Fruit fly (Drosophila melanogaster) whole organism, embryonic: ENCODE results near the gene CG4586.

Experiments used
- Atf-2 ChIP-seq: fragments of 200-800 bp; sonication (Bioruptor generic); optimal IDR thresholded peaks from 2 replicates; lab custom pipeline; 2016; ENCODE audit warnings: missing biosample characterization, missing genetic modification characterization
- B-H1 ChIP-seq: fragments of 200-800 bp; sonication (Bioruptor generic); IDR thresholded peaks from 3 replicates; pipeline ENCODE4 v1.3.6; 2022; ENCODE audit warnings: missing biosample characterization, missing genetic modification characterization
- CG10209 ChIP-seq: fragments of 200-800 bp; sonication (Bioruptor generic); optimal IDR thresholded peaks from 3 replicates; lab custom pipeline; 2017; ENCODE audit warnings: missing biosample characterization, mild to moderate bottlenecking, missing genetic modification characterization, missing genetic modification reagents
- CG10321 ChIP-seq: fragments of 200-800 bp; sonication (Bioruptor generic); IDR thresholded peaks from 2 replicates; pipeline ENCODE4 v1.3.6; 2022; ENCODE audit warnings: missing biosample characterization, missing genetic modification characterization
- CG10366 ChIP-seq: fragments of 200-800 bp; sonication (Bioruptor generic); IDR thresholded peaks from 2 replicates; pipeline ENCODE4 v1.3.6; 2022; ENCODE audit warnings: missing biosample characterization, missing genetic modification characterization
- CG10979 ChIP-seq: fragments of 200-800 bp; sonication (Bioruptor generic); optimal IDR thresholded peaks from 2 replicates; lab custom pipeline; 2018; ENCODE audit warnings: missing biosample characterization, mild to moderate bottlenecking, missing genetic modification characterization, moderate library complexity
- CG11723 ChIP-seq: fragments of 200-800 bp; sonication (Bioruptor generic); optimal IDR thresholded peaks from 2 replicates; lab custom pipeline; 2017; ENCODE audit warnings: missing biosample characterization, mild to moderate bottlenecking, missing genetic modification characterization
- CG14014 ChIP-seq: fragments of 200-800 bp; sonication (Bioruptor generic); IDR thresholded peaks from 2 replicates; pipeline ENCODE4 v1.3.6; 2022; ENCODE audit warnings: missing biosample characterization, missing genetic modification characterization
- CG14441 ChIP-seq: fragments of 200-800 bp; sonication (Bioruptor generic); IDR thresholded peaks from 2 replicates; pipeline ENCODE4 v1.3.6; 2022; ENCODE audit warnings: missing biosample characterization, missing genetic modification characterization
- CG17186 ChIP-seq: fragments of 200-800 bp; sonication (Bioruptor generic); optimal IDR thresholded peaks from 3 replicates; lab custom pipeline; 2017; ENCODE audit warnings: missing biosample characterization, missing genetic modification reagents, missing genetic modification characterization
- CG17612 ChIP-seq: fragments of 200-800 bp; sonication (Bioruptor generic); IDR thresholded peaks from 2 replicates; pipeline ENCODE4 v1.3.6; 2022; ENCODE audit warnings: missing biosample characterization, missing genetic modification characterization
- CG18011 ChIP-seq: fragments of 200-800 bp; sonication (Bioruptor generic); optimal IDR thresholded peaks from 2 replicates; lab custom pipeline; 2017; ENCODE audit warnings: missing biosample characterization, missing genetic modification characterization, mild to moderate bottlenecking, moderate library complexity, missing genotype
- CG2712 ChIP-seq: fragments of 200-800 bp; optimal IDR thresholded peaks from 3 replicates; lab custom pipeline; 2019; ENCODE audit warnings: missing biosample characterization, mild to moderate bottlenecking, missing genetic modification characterization, moderate library complexity
- CG31365 ChIP-seq: fragments of 200-800 bp; sonication (Bioruptor generic); optimal IDR thresholded peaks from 2 replicates; lab custom pipeline; 2018; ENCODE audit warnings: missing biosample characterization, mild to moderate bottlenecking, missing genetic modification characterization
- CG34422 ChIP-seq: fragments of 200-800 bp; sonication (Bioruptor generic); IDR thresholded peaks from 3 replicates; pipeline ENCODE4 v1.3.6; 2022; ENCODE audit warnings: missing biosample characterization, missing genetic modification characterization
- CG42726 ChIP-seq: fragments of 200-800 bp; sonication (Bioruptor generic); IDR thresholded peaks from 2 replicates; pipeline ENCODE4 v1.3.6; 2022; ENCODE audit warnings: missing biosample characterization, missing genetic modification characterization; ENCODE audit not compliant: partially characterized antibody
- CG5245 ChIP-seq: fragments of 200-800 bp; sonication (Bioruptor generic); optimal IDR thresholded peaks from 3 replicates; lab custom pipeline; 2016; ENCODE audit warnings: missing biosample characterization, missing genetic modification characterization
- CG6854 ChIP-seq: fragments of 200-800 bp; sonication (Bioruptor generic); optimal IDR thresholded peaks from 3 replicates; lab custom pipeline; 2017; ENCODE audit warnings: missing biosample characterization, mild to moderate bottlenecking, missing genetic modification characterization
- CG8359 ChIP-seq: fragments of 200-800 bp; sonication (Bioruptor generic); optimal IDR thresholded peaks from 2 replicates; lab custom pipeline; 2017; ENCODE audit warnings: missing biosample characterization, mild to moderate bottlenecking, missing genetic modification characterization, borderline replicate concordance
- CG8944 ChIP-seq: fragments of 200-800 bp; sonication (Bioruptor generic); optimal IDR thresholded peaks from 3 replicates; lab custom pipeline; 2016; ENCODE audit warnings: missing biosample characterization, missing genetic modification characterization
- CTCF ChIP-seq: fragments of 200-800 bp; sonication (Bioruptor generic); optimal IDR thresholded peaks from 2 replicates; lab custom pipeline; 2017; ENCODE audit warnings: missing biosample characterization, mild to moderate bottlenecking, missing genetic modification characterization, moderate library complexity
- CoRest ChIP-seq: fragments of 200-800 bp; sonication (Bioruptor generic); optimal IDR thresholded peaks from 3 replicates; lab custom pipeline; 2018; ENCODE audit warnings: missing biosample characterization, mild to moderate bottlenecking, missing genetic modification characterization, moderate library complexity
- Dad ChIP-seq: fragments of 200-800 bp; sonication (Bioruptor generic); optimal IDR thresholded peaks from 3 replicates; lab custom pipeline; 2016; ENCODE audit warnings: missing biosample characterization, missing genetic modification characterization
- Elba2 ChIP-seq: fragments of 200-800 bp; sonication (Bioruptor generic); optimal IDR thresholded peaks from 3 replicates; lab custom pipeline; 2016; ENCODE audit warnings: missing biosample characterization, missing genetic modification characterization
- H15 ChIP-seq: fragments of 200-800 bp; sonication (Bioruptor generic); IDR thresholded peaks from 3 replicates; pipeline ENCODE4 v1.3.6; 2022; ENCODE audit warnings: missing biosample characterization, missing genetic modification characterization
- Hey ChIP-seq: fragments of 200-800 bp; sonication (Bioruptor generic); optimal IDR thresholded peaks from 3 replicates; lab custom pipeline; 2018; ENCODE audit warnings: missing biosample characterization, mild to moderate bottlenecking, missing genetic modification characterization
- Hr51 ChIP-seq, 2 experiments: fragments of 200-800 bp; sonication (Bioruptor generic); optimal IDR thresholded peaks; 2 replicates in 1 of 2; 3 replicates in 1 of 2; lab custom pipeline; 2016 to 2018; ENCODE audit warnings: missing biosample characterization in 2 of 2, missing genetic modification characterization in 2 of 2, mild to moderate bottlenecking in 1 of 2, moderate library complexity in 1 of 2
- Max ChIP-seq: fragments of 200-800 bp; sonication (Bioruptor generic); optimal IDR thresholded peaks from 2 replicates; lab custom pipeline; 2016; ENCODE audit warnings: missing biosample characterization, mild to moderate bottlenecking, missing genetic modification characterization
- Myb ChIP-seq: fragments of 200-800 bp; sonication (Bioruptor generic); optimal IDR thresholded peaks from 2 replicates; lab custom pipeline; 2016; ENCODE audit warnings: missing biosample characterization, missing genetic modification characterization
- NC2α ChIP-seq: fragments of 200-800 bp; sonication (Bioruptor generic); optimal IDR thresholded peaks from 2 replicates; lab custom pipeline; 2016; ENCODE audit warnings: missing biosample characterization, missing genetic modification characterization
- Nf-YC ChIP-seq: fragments of 200-800 bp; optimal IDR thresholded peaks from 3 replicates; lab custom pipeline; 2019; ENCODE audit warnings: missing biosample characterization, mild to moderate bottlenecking, missing genetic modification characterization, moderate library complexity
- Rfx ChIP-seq: fragments of 200-800 bp; sonication (Bioruptor generic); IDR thresholded peaks from 2 replicates; pipeline ENCODE4 v1.3.6; 2022; ENCODE audit warnings: missing biosample characterization, missing genetic modification characterization
- Scr ChIP-seq: fragments of 200-800 bp; sonication (Bioruptor generic); IDR thresholded peaks from 2 replicates; pipeline ENCODE4 v1.3.6; 2022; ENCODE audit warnings: missing biosample characterization, missing genetic modification characterization; ENCODE audit not compliant: partially characterized antibody
- Sox102F ChIP-seq: fragments of 200-800 bp; sonication (Bioruptor generic); optimal IDR thresholded peaks from 2 replicates; lab custom pipeline; 2018; ENCODE audit warnings: missing biosample characterization, mild to moderate bottlenecking, missing genetic modification characterization, moderate library complexity
- amos ChIP-seq: fragments of 200-800 bp; sonication (Bioruptor generic); IDR thresholded peaks from 2 replicates; pipeline ENCODE4 v1.3.6; 2022; ENCODE audit warnings: missing biosample characterization, missing genetic modification characterization; ENCODE audit not compliant: partially characterized antibody
- ara ChIP-seq: fragments of 200-800 bp; sonication (Bioruptor generic); IDR thresholded peaks from 2 replicates; pipeline ENCODE4 v1.3.6; 2022; ENCODE audit warnings: missing biosample characterization, missing genetic modification characterization
- bowl ChIP-seq: fragments of 200-800 bp; sonication (Bioruptor generic); IDR thresholded peaks from 2 replicates; pipeline ENCODE4 v1.3.6; 2022; ENCODE audit warnings: missing biosample characterization, missing genetic modification characterization
- cad ChIP-seq: fragments of >200 bp; optimal IDR thresholded peaks from 2 replicates; lab custom pipeline; 2017; ENCODE audit warnings: missing biosample characterization, missing genetic modification characterization
- cato ChIP-seq: fragments of 200-800 bp; sonication (Bioruptor generic); optimal IDR thresholded peaks from 2 replicates; lab custom pipeline; 2016; ENCODE audit warnings: missing biosample characterization, missing genetic modification characterization, borderline replicate concordance
- esg ChIP-seq: fragments of 200-800 bp; sonication (Bioruptor generic); conservative IDR thresholded peaks from 2 replicates; pipeline ENCODE4 v1.3.6; 2022; ENCODE audit warnings: missing biosample characterization, missing genetic modification characterization
- eyg ChIP-seq: fragments of 200-800 bp; sonication (Bioruptor generic); optimal IDR thresholded peaks from 3 replicates; lab custom pipeline; 2016; ENCODE audit warnings: missing biosample characterization, missing genetic modification characterization
- gem ChIP-seq: fragments of 200-800 bp; sonication (Bioruptor generic); optimal IDR thresholded peaks from 2 replicates; lab custom pipeline; 2019; ENCODE audit warnings: missing biosample characterization, mild to moderate bottlenecking, missing genetic modification characterization, moderate library complexity
- grau ChIP-seq: fragments of 200-800 bp; optimal IDR thresholded peaks from 3 replicates; lab custom pipeline; 2019; ENCODE audit warnings: missing biosample characterization, mild to moderate bottlenecking, missing genetic modification characterization, moderate library complexity
- gt ChIP-seq: fragments of 200-800 bp; sonication (Bioruptor generic); IDR thresholded peaks from 2 replicates; pipeline ENCODE4 v1.3.6; 2022; ENCODE audit warnings: missing biosample characterization, missing genetic modification characterization
- hb ChIP-seq: fragments of 200-800 bp; sonication (Bioruptor generic); IDR thresholded peaks from 3 replicates; pipeline ENCODE4 v1.3.6; 2022; ENCODE audit warnings: missing biosample characterization, missing genetic modification characterization; ENCODE audit not compliant: partially characterized antibody
- lmd ChIP-seq: fragments of 200-800 bp; sonication (Bioruptor generic); IDR thresholded peaks from 2 replicates; pipeline ENCODE4 v1.3.6; 2022; ENCODE audit warnings: missing biosample characterization, missing genetic modification characterization
- mam ChIP-seq: fragments of 200-800 bp; sonication (Bioruptor generic); optimal IDR thresholded peaks from 3 replicates; lab custom pipeline; 2016; ENCODE audit warnings: missing biosample characterization, missing genetic modification characterization
- mirr ChIP-seq: fragments of 200-800 bp; sonication (Bioruptor generic); optimal IDR thresholded peaks from 3 replicates; lab custom pipeline; 2018; ENCODE audit warnings: missing biosample characterization, mild to moderate bottlenecking, missing genetic modification characterization
- sim ChIP-seq: fragments of 200-800 bp; sonication (Bioruptor generic); IDR thresholded peaks from 2 replicates; pipeline ENCODE4 v1.3.6; 2022; ENCODE audit warnings: missing biosample characterization, missing genetic modification characterization
- stc ChIP-seq: fragments of 200-800 bp; sonication (Bioruptor generic); IDR thresholded peaks from 2 replicates; pipeline ENCODE4 v1.3.6; 2022; ENCODE audit warnings: missing biosample characterization, missing genetic modification characterization
- tap ChIP-seq: fragments of 200-800 bp; optimal IDR thresholded peaks from 3 replicates; lab custom pipeline; 2019; ENCODE audit warnings: missing biosample characterization, mild to moderate bottlenecking, missing genetic modification characterization, moderate library complexity

CG4586 gene

DNA sequence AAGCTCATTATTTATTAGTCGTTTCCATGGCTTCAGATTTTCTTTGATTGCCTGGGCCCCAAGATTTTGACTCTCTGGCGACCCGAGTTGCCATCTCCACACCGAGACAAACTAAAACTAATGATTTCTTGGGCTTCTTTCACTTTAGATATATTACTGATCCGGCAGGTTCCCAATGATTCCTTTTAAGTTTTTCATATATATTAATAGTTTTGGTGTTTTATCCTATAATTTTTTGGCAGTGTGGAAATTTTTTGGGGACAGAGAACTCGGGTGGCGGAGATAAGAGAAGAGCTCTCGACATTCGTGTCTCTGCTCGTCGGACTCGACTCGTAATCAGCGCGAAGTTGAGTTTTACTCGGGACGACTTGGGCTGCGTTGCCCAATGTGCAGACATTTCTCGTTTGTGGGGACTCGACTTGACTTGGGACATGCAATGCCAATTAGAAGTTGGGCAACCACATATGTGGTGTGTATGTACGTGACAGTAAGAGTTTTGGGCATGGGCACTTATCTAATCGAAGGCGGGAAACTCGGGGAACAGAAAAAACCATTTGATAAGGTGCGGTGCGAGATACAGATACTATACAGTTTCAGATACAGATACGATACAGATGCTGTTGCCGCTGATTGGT is 31.5 kb downstream of the CG4586 start (continued):
- TF ChIP-seq mam (GFP tag; lab: Kevin White, UChicago) (no peak), Dad (GFP tag; lab: Kevin White, UChicago) (no peak), gem (tag; lab: Kevin White, UChicago) (peak; percentile 68), tap (tag; lab: Kevin White, UChicago) (peak; percentile 58), CG6854 (no peak), CTCF (GFP tag; lab: Kevin White, UChicago) (no peak), H15 (no peak), bowl (GFP tag; lab: Robert Waterston, UW) (no peak), CG10366 (GFP tag; lab: Robert Waterston, UW) (peak; percentile 27; the same call in 1 of the 2 replicates), esg (no peak), Myb (GFP tag; lab: Kevin White, UChicago) (no peak), cato (GFP tag; lab: Kevin White, UChicago) (no peak), CG18011 (GFP tag; lab: Kevin White, UChicago) (no peak), Atf-2 (GFP tag; lab: Kevin White, UChicago) (no peak), grau (tag; lab: Kevin White, UChicago) (peak; percentile 64), cad (GFP tag; lab: Kevin White, UChicago) (no peak), CG10979 (tag; lab: Kevin White, UChicago) (peak; percentile 35), CG14014 (peak; percentile 16; the same call in 1 of the 2 replicates), CG11723 (GFP tag; lab: Kevin White, UChicago) (no peak), Hr51 (GFP tag; optimal IDR thresholded peaks at IDR 0.05; lab: Kevin White, UChicago) (peak; percentile 26 to 61), Hey (tag; lab: Kevin White, UChicago) (no peak), gt (no peak), CG2712 (peak; percentile 72), NC2α (GFP tag; lab: Kevin White, UChicago) (no peak), mirr (peak; percentile 7), hb (GFP tag; lab: Robert Waterston, UW) (no peak), CG17612 (GFP tag; lab: Robert Waterston, UW) (no peak), CG17186 (no peak), CG8944 (GFP tag; lab: Kevin White, UChicago) (no peak), eyg (GFP tag; lab: Kevin White, UChicago) (no peak), stc (GFP tag; lab: Robert Waterston, UW) (0 out of 2 replicates have a peak, but pooled peaks have one; percentile 5), B-H1 (peak; percentile 47; the same call in 1 of the 3 replicates), Scr (GFP tag; lab: Robert Waterston, UW) (no peak), Sox102F (GFP tag; lab: Kevin White, UChicago) (peak; percentile 53), amos (GFP tag; lab: Robert Waterston, UW) (no peak), Nf-YC (tag; lab: Kevin White, UChicago) (no peak), lmd (GFP tag; lab: Robert Waterston, UW) (peak; percentile 42; the same call in 1 of the 2 replicates), ara (GFP tag; lab: Robert Waterston, UW) (peak; percentile 61), CoRest (tag; lab: Kevin White, UChicago) (peak; percentile 55), CG31365 (no peak), Rfx (peak; percentile 81), Max (peak; percentile 33), CG34422 (GFP tag; lab: Robert Waterston, UW) (0 out of 3 replicates have a peak, but pooled peaks have one; percentile 62), CG10321 (GFP tag; lab: Robert Waterston, UW) (no peak), CG10209 (GFP tag; lab: Kevin White, UChicago) (peak; percentile 43), CG8359 (GFP tag; lab: Kevin White, UChicago) (no peak), CG42726 (no peak), CG5245 (GFP tag; lab: Kevin White, UChicago) (no peak), Elba2 (no peak), sim (GFP tag; lab: Robert Waterston, UW) (no peak), CG14441 (GFP tag; lab: Robert Waterston, UW) (peak; percentile 61; the same call in 1 of the 2 replicates)
